Fruit fly (Drosophila melanogaster) S2 (cell line): Measurements from ENCODE around the gene CG13766.

Experiments
- CG8478 ChIP-seq: fragments of >200 bp; optimal IDR thresholded peaks from 2 replicates; lab custom pipeline; 2018
- CTCF ChIP-seq, 2 experiments: fragments of >200 bp; optimal IDR thresholded peaks; 2 replicates each; lab custom pipeline; 2018

CG13766 gene

DNA sequence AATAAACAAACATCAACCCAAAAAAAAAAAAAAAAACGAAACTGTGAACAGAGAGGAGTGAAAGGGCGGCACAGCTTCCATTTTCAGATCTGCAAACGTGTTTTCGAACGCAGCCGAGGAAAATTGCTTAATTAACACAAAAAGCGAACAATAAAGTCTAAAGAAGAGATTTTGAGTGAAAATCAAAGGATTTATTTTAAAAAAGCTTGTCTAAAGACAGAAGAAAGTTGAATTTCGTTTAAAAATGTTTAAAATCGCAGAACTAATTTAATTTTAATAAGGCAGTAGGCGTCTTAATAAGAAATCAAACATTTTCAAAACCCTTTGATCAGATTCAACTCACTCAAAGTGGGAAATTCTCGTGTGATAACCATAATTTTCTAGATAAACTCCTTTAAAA, 6.8 kb downstream of the CG13766 start, which contains the start of gene COX5BL:
TSS of gene COX5BL (plus strand) at position 301 of the 400 bp plus-strand sequence.
- TF ChIP-seq CTCF (optimal IDR thresholded peaks at IDR 0.05; lab: Kevin White, UChicago), result no peak
- no peak for TF ChIP-seq CG8478

DNA sequence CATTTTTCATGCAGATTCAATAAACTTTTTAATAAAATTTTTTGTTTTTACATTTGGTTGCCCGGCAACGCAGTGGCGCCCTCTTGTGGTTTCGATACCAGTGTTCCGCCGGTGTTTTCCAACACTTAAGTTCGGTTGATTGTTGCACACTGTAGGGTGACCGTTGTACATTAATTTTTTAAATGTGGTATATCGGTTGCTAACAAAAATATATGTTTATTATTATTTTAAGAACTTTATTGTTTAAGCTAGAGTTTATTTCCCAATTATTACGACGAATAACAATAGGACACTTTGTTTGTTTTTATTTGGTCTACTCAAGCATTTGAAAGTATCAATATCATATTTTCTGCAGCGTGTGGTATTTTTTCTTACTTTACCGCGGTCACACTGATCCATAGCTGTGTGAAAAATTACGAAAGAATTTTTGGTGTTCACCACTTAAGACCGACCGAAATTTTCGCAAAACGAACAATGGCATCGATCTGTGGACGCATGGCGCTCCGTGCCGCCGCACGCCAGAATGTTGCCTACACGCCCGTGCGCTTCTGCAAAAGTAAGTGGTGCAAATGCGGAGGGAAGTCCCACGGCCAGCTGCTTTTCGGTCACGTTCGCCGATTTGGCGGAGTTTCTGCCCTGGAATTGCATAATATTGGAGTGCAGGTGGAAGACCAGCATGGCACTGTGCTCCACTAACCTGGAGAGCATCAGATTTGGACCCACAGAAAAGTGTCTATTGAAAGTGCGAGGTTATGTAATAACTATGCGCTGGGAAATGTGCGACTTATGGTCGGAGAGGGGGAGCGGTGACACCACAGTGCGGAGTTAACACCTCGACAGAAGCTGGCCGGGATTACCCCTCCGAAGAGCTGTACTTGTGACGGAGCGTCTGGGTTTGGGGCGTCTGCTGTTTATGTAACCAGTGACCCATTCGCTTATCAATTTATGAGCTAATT, 8.3 kb downstream of the CG13766 start, which contains the start of the genes IFT52 and COX5B:
TSS of gene IFT52 (minus strand) at position 74 of the 956 bp plus-strand sequence.
TSS of gene COX5B (plus strand) at position 372 of the 956 bp plus-strand sequence.
- TF ChIP-seq CG8478, result no peak
- peak; percentile 71 to 91 for TF ChIP-seq CTCF (optimal IDR thresholded peaks at IDR 0.05; lab: Kevin White, UChicago)

DNA sequence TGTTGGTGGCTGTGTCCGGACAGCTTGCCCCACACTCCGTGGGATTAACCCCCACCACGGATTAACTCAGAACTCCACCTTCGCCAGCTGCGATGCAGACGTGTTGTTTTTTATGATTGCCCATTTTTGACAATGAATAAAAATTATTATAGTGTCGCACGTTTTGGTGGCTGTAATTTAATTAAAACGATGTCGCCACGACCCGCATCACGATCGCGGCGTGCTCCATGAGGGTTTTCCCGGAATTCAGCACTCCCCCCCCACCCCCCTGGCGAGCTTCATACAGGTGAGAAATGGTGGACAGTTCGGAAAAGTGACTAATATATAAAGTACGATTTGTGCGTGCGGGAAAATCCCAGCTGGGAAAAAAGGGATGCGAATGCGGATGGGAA, 12.2 kb downstream of the CG13766 start:
- TF ChIP-seq CG8478 (no peak), CTCF (optimal IDR thresholded peaks at IDR 0.05; lab: Kevin White, UChicago) (no peak)

dm6 chr2L:6553041-6553796, 12.8 kb downstream of the CG13766 start:
- TF ChIP-seq CTCF (optimal IDR thresholded peaks at IDR 0.05; lab: Kevin White, UChicago), result no peak
- TF ChIP-seq CG8478, result no peak

- no peak for TF ChIP-seq CG8478
- no peak for TF ChIP-seq CTCF (optimal IDR thresholded peaks at IDR 0.05; lab: Kevin White, UChicago)
Observed at dm6 chr2L:6552345-6552744, 13.6 kb downstream of the CG13766 start.

DNA sequence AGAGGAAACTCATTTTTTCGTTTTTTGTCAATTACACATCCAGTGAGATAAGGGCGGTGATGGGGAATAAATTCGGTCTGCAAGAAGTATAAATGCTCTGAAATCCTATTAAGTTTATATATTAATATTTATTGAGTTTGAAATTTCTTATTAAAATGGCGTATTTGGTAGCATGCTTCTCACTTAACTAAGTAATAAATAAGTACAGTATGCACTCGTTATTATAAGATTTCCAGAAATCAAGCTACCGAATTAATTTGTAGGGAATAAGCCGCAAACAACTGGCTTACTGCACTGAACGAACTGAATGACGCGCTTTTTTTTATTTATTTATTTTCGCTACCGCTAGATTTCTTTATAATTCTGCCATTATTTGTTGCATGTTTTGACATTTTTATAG, 14.5 kb downstream of the CG13766 start:
- TF ChIP-seq CG8478 (no peak), CTCF (optimal IDR thresholded peaks at IDR 0.05; lab: Kevin White, UChicago) (no peak)

DNA sequence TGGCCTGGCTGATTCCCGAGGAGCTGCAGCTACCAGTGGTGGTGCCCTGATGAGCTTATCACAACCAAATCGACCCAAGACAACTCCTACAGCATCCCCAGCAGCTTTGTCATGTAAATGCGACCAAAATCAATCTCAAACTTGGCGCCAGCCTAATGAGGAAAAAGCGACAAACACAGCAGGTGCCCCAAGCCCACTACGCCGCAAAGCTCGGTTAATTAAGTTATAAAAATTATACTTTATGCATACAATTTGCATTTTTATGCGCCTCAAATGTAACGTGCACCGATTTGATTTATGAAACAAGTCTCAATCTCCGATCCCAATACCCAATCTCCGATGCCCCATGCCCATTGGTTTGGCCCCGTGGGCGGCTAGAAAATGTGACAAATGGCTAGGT, 15.2 kb downstream of the CG13766 start:
- TF ChIP-seq CG8478 (no peak), CTCF (optimal IDR thresholded peaks at IDR 0.05; lab: Kevin White, UChicago) (no peak)

dm6 chr2L:6547978-6548377, 18.0 kb downstream of the CG13766 start:
- no peak for TF ChIP-seq CTCF (optimal IDR thresholded peaks at IDR 0.05; lab: Kevin White, UChicago)
- TF ChIP-seq CG8478, result no peak

DNA sequence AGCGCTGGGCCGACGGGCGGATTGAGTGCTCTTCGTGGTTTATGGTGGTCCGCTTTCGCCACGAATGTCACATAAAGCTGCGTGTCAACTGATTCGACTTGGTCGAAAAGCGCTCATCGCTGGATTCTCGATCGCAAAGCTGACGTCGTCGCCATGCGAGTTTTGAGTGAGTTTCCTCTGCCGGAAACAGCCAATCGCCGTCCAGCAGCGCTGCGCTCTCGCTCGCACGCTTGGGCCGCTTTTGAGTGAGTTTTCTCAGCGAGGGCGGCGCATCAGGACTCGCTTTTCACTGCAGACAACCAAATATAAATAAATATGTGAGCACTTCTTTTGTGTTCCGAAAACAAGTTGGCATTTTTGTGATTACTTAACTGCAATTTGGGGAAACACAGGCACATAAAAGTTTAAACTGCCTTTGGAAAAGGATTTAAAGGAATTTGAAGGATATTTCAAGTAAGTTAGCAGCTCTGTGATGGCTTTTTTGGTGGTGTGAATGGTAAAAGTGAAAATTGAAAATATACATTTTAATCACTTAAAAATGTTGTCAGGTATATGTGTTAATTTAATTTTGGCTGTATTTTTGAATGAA, 19.0 kb downstream of the CG13766 start, which contains the start of gene eya:
TSS of gene eya (minus strand) at position 94 of the 589 bp plus-strand sequence.
- TF ChIP-seq CG8478, result no peak

dm6 chr2L:6539623-6540381, 26.2 kb downstream of the CG13766 start:
- TF ChIP-seq CG8478, result no peak
- no peak for TF ChIP-seq CTCF (optimal IDR thresholded peaks at IDR 0.05; lab: Kevin White, UChicago)

DNA sequence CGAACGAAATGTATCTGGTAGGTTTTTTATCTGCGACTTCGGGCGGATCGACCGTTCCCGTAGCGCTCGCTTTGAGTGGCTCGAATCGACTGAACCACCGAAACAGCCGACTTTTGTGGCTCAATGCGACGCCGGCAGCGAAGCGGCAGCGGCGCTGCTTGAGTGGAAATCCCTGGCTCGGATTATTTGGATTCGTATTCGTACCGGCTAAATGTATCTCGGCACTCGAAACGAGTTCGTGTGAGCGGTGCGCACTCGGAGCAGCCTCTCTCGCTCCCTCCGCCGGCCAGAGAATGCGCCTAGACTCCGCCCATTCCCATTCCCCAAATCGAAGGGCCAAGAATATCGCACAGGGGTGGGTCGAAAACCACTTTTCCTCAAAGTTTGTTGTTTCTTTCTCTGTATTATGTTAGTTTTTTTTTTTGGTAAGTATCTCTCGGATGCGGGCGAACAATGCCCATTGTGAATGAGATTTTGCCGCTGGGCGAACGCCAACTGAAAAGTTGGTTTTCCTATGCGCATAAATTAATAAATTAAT, 29.9 kb downstream of the CG13766 start:
- TF ChIP-seq CG8478, result no peak

DNA sequence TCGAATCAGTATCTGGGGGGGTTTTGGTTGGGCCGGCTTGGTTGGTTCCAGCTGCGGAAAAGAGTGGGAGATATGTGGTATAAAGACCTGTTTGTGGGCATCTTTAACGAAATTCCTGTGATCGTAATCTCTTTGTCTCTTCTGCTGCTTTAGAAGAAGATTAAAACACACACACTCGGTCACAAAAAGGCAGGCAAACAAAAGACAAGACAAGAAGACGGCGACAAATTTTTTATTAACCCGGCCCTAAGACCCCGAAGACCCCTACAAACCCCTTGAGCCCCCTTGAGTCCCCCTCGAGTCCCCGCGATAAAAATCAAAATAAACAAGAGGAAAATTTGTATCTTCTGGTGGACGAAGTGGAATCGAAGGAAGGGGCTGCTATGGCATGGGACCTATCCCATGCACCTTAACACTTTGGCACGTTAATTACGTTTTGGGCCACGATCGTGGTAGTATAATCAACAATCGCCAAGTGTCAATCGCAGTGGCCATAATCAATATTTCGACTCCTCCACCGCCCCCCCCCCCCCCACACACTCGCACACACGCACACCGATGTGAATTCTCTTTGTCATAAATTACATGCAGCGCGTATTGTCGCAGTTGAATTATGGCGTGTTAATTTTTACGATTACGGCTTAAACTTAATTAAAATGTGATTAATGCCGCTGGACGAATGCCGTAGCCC, 31.7 kb downstream of the CG13766 start:
- no peak for TF ChIP-seq CTCF (optimal IDR thresholded peaks at IDR 0.05; lab: Kevin White, UChicago)
- TF ChIP-seq CG8478, result no peak

DNA sequence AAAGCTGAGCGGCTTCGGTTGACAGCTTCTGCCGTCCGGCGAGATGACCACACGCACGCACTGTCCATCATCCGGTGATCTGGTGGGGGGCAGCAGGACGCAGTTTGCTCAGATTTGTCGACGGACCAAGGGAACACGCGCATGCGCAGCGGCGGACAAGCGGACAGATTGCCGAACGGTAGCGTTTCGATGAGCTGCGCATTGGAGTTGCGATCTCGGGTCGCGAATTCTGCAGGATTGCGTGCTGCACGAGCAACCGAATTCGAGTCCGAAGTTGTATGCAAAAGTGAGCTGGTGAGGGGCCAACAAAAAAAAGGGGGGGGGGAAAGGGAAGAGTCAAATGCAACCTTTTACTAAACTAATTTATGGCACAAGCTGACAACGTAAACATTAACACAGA, 32.3 kb downstream of the CG13766 start:
- TF ChIP-seq CTCF (optimal IDR thresholded peaks at IDR 0.05; lab: Kevin White, UChicago) (no peak), CG8478 (no peak)

dm6 chr2L:6532977-6533376, 33.0 kb downstream of the CG13766 start:
- TF ChIP-seq CTCF (optimal IDR thresholded peaks at IDR 0.05; lab: Kevin White, UChicago), result no peak
- no peak for TF ChIP-seq CG8478
